Fruit fly (Drosophila melanogaster) whole organism, pupa: Measurements from ENCODE around the gene CG13901.
A peak's percentile ranks its signal among the peaks of the same experiment; 100 is the strongest.

Experiments
- CG10348 ChIP-seq: fragments of 200-800 bp; sonication (Bioruptor generic); IDR thresholded peaks from 2 replicates; pipeline ENCODE4 v1.3.6; 2022; ENCODE audit warnings: missing biosample characterization, missing genetic modification characterization
- CG12605 ChIP-seq: fragments of 200-800 bp; sonication (Bioruptor generic); IDR thresholded peaks from 2 replicates; pipeline ENCODE4 v1.3.6; 2022; ENCODE audit warnings: missing biosample characterization, missing genetic modification characterization
- CG13204 ChIP-seq: fragments of 200-800 bp; sonication (Bioruptor generic); optimal IDR thresholded peaks from 2 replicates; lab custom pipeline; 2018; ENCODE audit warnings: missing biosample characterization, mild to moderate bottlenecking, missing genetic modification characterization, moderate library complexity
- CG14655 ChIP-seq: fragments of 200-800 bp; sonication (Bioruptor generic); optimal IDR thresholded peaks from 3 replicates; lab custom pipeline; 2017; ENCODE audit warnings: mild to moderate bottlenecking, missing biosample characterization, missing genetic modification reagents, missing genetic modification characterization
- CG15710 ChIP-seq: fragments of 200-800 bp; sonication (Bioruptor generic); optimal IDR thresholded peaks from 2 replicates; lab custom pipeline; 2018; ENCODE audit warnings: missing biosample characterization, mild to moderate bottlenecking, missing genetic modification characterization, moderate library complexity
- CG17806 ChIP-seq: fragments of 200-800 bp; sonication (Bioruptor generic); optimal IDR thresholded peaks from 2 replicates; lab custom pipeline; 2018; ENCODE audit warnings: missing biosample characterization, mild to moderate bottlenecking, missing genetic modification characterization, moderate library complexity
- CG32121 ChIP-seq: fragments of 200-800 bp; sonication (Bioruptor generic); IDR thresholded peaks from 2 replicates; pipeline ENCODE4 v1.3.6; 2022; ENCODE audit warnings: missing biosample characterization, missing genetic modification characterization
- CG34367 ChIP-seq: fragments of 200-800 bp; sonication (Bioruptor generic); optimal IDR thresholded peaks from 2 replicates; lab custom pipeline; 2018; ENCODE audit warnings: missing biosample characterization, mild to moderate bottlenecking, missing genetic modification characterization
- CG4496 ChIP-seq: fragments of 200-800 bp; sonication (Bioruptor generic); IDR thresholded peaks from 3 replicates; pipeline ENCODE4 v1.3.6; 2022; ENCODE audit warnings: missing biosample characterization, missing genetic modification characterization
- CG8159 ChIP-seq: fragments of 200-800 bp; sonication (Bioruptor generic); optimal IDR thresholded peaks from 3 replicates; lab custom pipeline; 2018; ENCODE audit warnings: missing biosample characterization, mild to moderate bottlenecking, missing genetic modification characterization, moderate library complexity
- CG8301 ChIP-seq: fragments of 200-800 bp; sonication (Bioruptor generic); optimal IDR thresholded peaks from 2 replicates; lab custom pipeline; 2018; ENCODE audit warnings: missing biosample characterization, mild to moderate bottlenecking, missing genetic modification characterization
- CG9948 ChIP-seq: fragments of 200-800 bp; sonication (Bioruptor generic); optimal IDR thresholded peaks from 2 replicates; lab custom pipeline; 2018; ENCODE audit warnings: missing biosample characterization, mild to moderate bottlenecking, missing genetic modification characterization, moderate library complexity
- D1 ChIP-seq: fragments of 200-800 bp; sonication (Bioruptor generic); optimal IDR thresholded peaks from 2 replicates; lab custom pipeline; 2018; ENCODE audit warnings: missing biosample characterization, mild to moderate bottlenecking, missing genetic modification characterization, moderate library complexity
- EcR ChIP-seq: fragments of 200-800 bp; sonication (Bioruptor generic); optimal IDR thresholded peaks from 3 replicates; lab custom pipeline; 2019; ENCODE audit warnings: missing biosample characterization, missing genetic modification characterization, mild to moderate bottlenecking, moderate library complexity, missing genetic modification reagents
- Ets98B ChIP-seq: fragments of 200-800 bp; sonication (Bioruptor generic); IDR thresholded peaks from 2 replicates; pipeline ENCODE4 v1.3.6; 2022; ENCODE audit warnings: missing biosample characterization, missing genetic modification characterization
- Pif1A ChIP-seq: fragments of 200-800 bp; sonication (Bioruptor generic); optimal IDR thresholded peaks from 3 replicates; lab custom pipeline; 2016; ENCODE audit warnings: missing biosample characterization, missing genetic modification characterization
- Pif1B ChIP-seq: fragments of 200-800 bp; sonication (Bioruptor generic); optimal IDR thresholded peaks from 3 replicates; lab custom pipeline; 2016; ENCODE audit warnings: missing biosample characterization, missing genetic modification characterization
- Snoo ChIP-seq: fragments of 200-800 bp; sonication (Bioruptor generic); optimal IDR thresholded peaks from 3 replicates; lab custom pipeline; 2017; ENCODE audit warnings: missing biosample characterization, mild to moderate bottlenecking, missing genetic modification characterization, inconsistent platforms
- fd96Ca ChIP-seq: fragments of 200-800 bp; sonication (Bioruptor generic); IDR thresholded peaks from 3 replicates; pipeline ENCODE4 v1.3.6; 2022; ENCODE audit warnings: missing biosample characterization, missing genetic modification characterization
- gl ChIP-seq: fragments of 200-800 bp; sonication (Bioruptor generic); optimal IDR thresholded peaks from 2 replicates; lab custom pipeline; 2018; ENCODE audit warnings: missing biosample characterization, mild to moderate bottlenecking, missing genetic modification characterization
- rn ChIP-seq: fragments of 200-800 bp; sonication (Bioruptor generic); IDR thresholded peaks from 2 replicates; pipeline ENCODE4 v1.3.6; 2022; ENCODE audit warnings: missing biosample characterization, missing genetic modification characterization

Gene CG13901

dm6 chr3L:820975-821598 lies 16.5 kb downstream of the CG13901 start:
- TF ChIP-seq CG4496 (GFP tag; lab: Robert Waterston, UW) (peak; percentile 19; the same call in 1 of the 3 replicates), CG8301 (tag; lab: Kevin White, UChicago) (no peak), fd96Ca (GFP tag; lab: Robert Waterston, UW) (peak; percentile 37; the same call in 1 of the 3 replicates), CG9948 (tag; lab: Kevin White, UChicago) (peak; percentile 1), rn (0 out of 2 replicates have a peak, but pooled peaks have one; percentile 18), Ets98B (GFP tag; lab: Robert Waterston, UW) (peak; percentile 38), CG13204 (GFP tag; lab: Kevin White, UChicago) (no peak)

- TF ChIP-seq CG14655 (GFP tag; lab: Kevin White, UChicago), result peak; percentile 87
- peak; percentile 55 for TF ChIP-seq gl
- TF ChIP-seq CG4496 (GFP tag; lab: Robert Waterston, UW), result peak; percentile 95
- peak; percentile 89 for TF ChIP-seq fd96Ca (GFP tag; lab: Robert Waterston, UW)
- TF ChIP-seq rn, result peak; percentile 48; the same call in 1 of the 2 replicates
- TF ChIP-seq CG8301 (tag; lab: Kevin White, UChicago), result peak; percentile 78
- TF ChIP-seq CG13204 (GFP tag; lab: Kevin White, UChicago), result peak; percentile 79
- TF ChIP-seq CG9948 (tag; lab: Kevin White, UChicago), result peak; percentile 83
- TF ChIP-seq Snoo (tag; lab: Kevin White, UChicago), result peak; percentile 91
- peak; percentile 85 for TF ChIP-seq CG15710 (tag; lab: Kevin White, UChicago)
- peak; percentile 87 for TF ChIP-seq CG17806 (tag; lab: Kevin White, UChicago)
- TF ChIP-seq CG10348 (GFP tag; lab: Robert Waterston, UW), result peak; percentile 49; the same call in 1 of the 2 replicates
- TF ChIP-seq Pif1A (GFP tag; lab: Kevin White, UChicago), result peak; percentile 84
- TF ChIP-seq D1, result peak; percentile 12
- TF ChIP-seq CG34367 (tag; lab: Kevin White, UChicago), result peak; percentile 74
- peak; percentile 92 for TF ChIP-seq Pif1B (GFP tag; lab: Kevin White, UChicago)
- TF ChIP-seq Ets98B (GFP tag; lab: Robert Waterston, UW), result peak; percentile 87
- peak; percentile 84 for TF ChIP-seq CG8159
- peak; percentile 86 for TF ChIP-seq CG32121
- TF ChIP-seq EcR (GFP tag; lab: Kevin White, UChicago), result peak; percentile 12
- TF ChIP-seq CG12605, result peak; percentile 80
Measured at dm6 chr3L:820332-820731, 17.3 kb downstream of the CG13901 start.

dm6 chr3L:819297-819886 lies 18.2 kb downstream of the CG13901 start:
- TF ChIP-seq CG14655 (GFP tag; lab: Kevin White, UChicago) (no peak), CG9948 (tag; lab: Kevin White, UChicago) (no peak), CG12605 (no peak), rn (peak; percentile 51; the same call in 1 of the 2 replicates), CG4496 (GFP tag; lab: Robert Waterston, UW) (peak; percentile 71), fd96Ca (GFP tag; lab: Robert Waterston, UW) (peak; percentile 57; the same call in 1 of the 3 replicates), CG17806 (tag; lab: Kevin White, UChicago) (peak; percentile 16), CG10348 (GFP tag; lab: Robert Waterston, UW) (no peak), Pif1B (GFP tag; lab: Kevin White, UChicago) (peak; percentile 56), gl (no peak), CG32121 (0 out of 2 replicates have a peak, but pooled peaks have one; percentile 23), D1 (no peak), Pif1A (GFP tag; lab: Kevin White, UChicago) (peak; percentile 33), EcR (GFP tag; lab: Kevin White, UChicago) (no peak), CG13204 (GFP tag; lab: Kevin White, UChicago) (no peak), CG34367 (tag; lab: Kevin White, UChicago) (no peak), CG15710 (tag; lab: Kevin White, UChicago) (peak; percentile 3), Ets98B (GFP tag; lab: Robert Waterston, UW) (peak; percentile 55), CG8301 (tag; lab: Kevin White, UChicago) (peak; percentile 1), CG8159 (no peak), Snoo (tag; lab: Kevin White, UChicago) (peak; percentile 67)

DNA sequence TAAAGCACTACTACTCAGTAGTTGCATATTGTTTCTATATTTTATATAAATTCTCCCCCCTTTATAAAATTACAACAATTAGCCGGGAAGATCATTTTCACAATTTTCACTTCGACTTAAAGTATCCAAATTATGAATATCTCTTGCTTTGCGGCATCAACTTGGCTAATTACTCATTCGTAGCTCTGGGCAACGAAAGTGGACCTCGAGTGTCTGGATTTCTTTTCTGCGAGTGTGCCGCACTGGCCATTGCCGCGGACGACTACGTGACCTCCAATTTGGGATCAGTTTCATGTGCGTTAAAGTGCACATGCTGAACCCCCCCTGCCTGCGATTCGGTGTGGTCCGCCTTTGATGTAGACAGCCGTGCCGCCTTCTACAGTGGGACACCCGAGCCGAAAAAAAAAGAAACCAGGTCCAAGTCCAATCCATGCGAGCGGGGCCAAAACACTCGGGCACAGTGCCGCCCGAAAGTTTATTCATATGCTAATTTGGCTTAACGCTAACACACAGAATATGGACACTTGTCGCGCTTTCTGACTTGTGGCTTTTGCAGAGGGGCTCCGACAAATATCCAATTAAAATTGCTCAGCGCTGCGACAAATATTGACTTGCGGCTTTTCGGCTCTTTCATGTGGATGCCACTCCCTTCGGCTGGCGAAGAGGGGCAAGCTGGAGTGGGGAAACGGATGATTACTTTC lies 19.0 kb downstream of the CG13901 start:
- TF ChIP-seq gl (no peak), CG10348 (GFP tag; lab: Robert Waterston, UW) (peak; percentile 31; the same call in 1 of the 2 replicates), EcR (GFP tag; lab: Kevin White, UChicago) (no peak), CG8159 (peak; percentile 61), Snoo (tag; lab: Kevin White, UChicago) (peak; percentile 58), CG8301 (tag; lab: Kevin White, UChicago) (peak; percentile 14), CG14655 (GFP tag; lab: Kevin White, UChicago) (peak; percentile 10), CG34367 (tag; lab: Kevin White, UChicago) (peak; percentile 17), fd96Ca (GFP tag; lab: Robert Waterston, UW) (peak; percentile 39; the same call in 1 of the 3 replicates), Pif1A (GFP tag; lab: Kevin White, UChicago) (peak; percentile 61), CG32121 (peak; percentile 10), D1 (no peak), CG15710 (tag; lab: Kevin White, UChicago) (peak; percentile 43), rn (no peak), CG17806 (tag; lab: Kevin White, UChicago) (peak; percentile 24), Pif1B (GFP tag; lab: Kevin White, UChicago) (peak; percentile 41), CG13204 (GFP tag; lab: Kevin White, UChicago) (no peak), CG4496 (GFP tag; lab: Robert Waterston, UW) (no peak; the same call in 2 of the 3 replicates), CG9948 (tag; lab: Kevin White, UChicago) (peak; percentile 20), Ets98B (GFP tag; lab: Robert Waterston, UW) (peak; percentile 25; the same call in 1 of the 2 replicates), CG12605 (no peak)
- TF ChIP-seq, all 21 proteins: peak for 14
